Worm (Caenorhabditis elegans) whole organism, L4 larva: Measurements from ENCODE around the gene lbp-4.
A peak's percentile ranks its signal among the peaks of the same experiment; 100 is the strongest.

Experiments used
- F10B5.3 ChIP-seq: sonication (generic microtip); optimal IDR thresholded peaks from 2 replicates; lab custom pipeline; 2016; ENCODE audit warnings: mild to moderate bottlenecking, missing genetic modification characterization, missing compliant biosample characterization
- F26F4.8 ChIP-seq: fragments of 200-800 bp; sonication (Bioruptor generic); conservative IDR thresholded peaks from 2 replicates; pipeline ENCODE4 v1.3.6; 2022; ENCODE audit warnings: missing genetic modification characterization, missing compliant biosample characterization
- F37D6.2 ChIP-seq: sonication (generic microtip); optimal IDR thresholded peaks from 2 replicates; lab custom pipeline; 2016; ENCODE audit warnings: mild to moderate bottlenecking, missing genetic modification characterization, missing compliant biosample characterization
- F49E8.2 ChIP-seq: sonication (generic microtip); optimal IDR thresholded peaks from 2 replicates; lab custom pipeline; 2016; ENCODE audit warnings: missing compliant biosample characterization, mild to moderate bottlenecking, missing genetic modification characterization, borderline replicate concordance
- T20F7.1 ChIP-seq: fragments of 200-800 bp; sonication (Bioruptor generic); optimal IDR thresholded peaks from 2 replicates; lab custom pipeline; 2018; ENCODE audit warnings: mild to moderate bottlenecking, missing genetic modification characterization, missing compliant biosample characterization
- T26A8.4 ChIP-seq: fragments of 200-800 bp; sonication (Bioruptor generic); IDR thresholded peaks from 2 replicates; pipeline ENCODE4 v1.3.6; 2022; ENCODE audit warnings: missing genetic modification characterization, missing compliant biosample characterization
- Y105C5A.15 ChIP-seq: fragments of 200-800 bp; sonication (Bioruptor generic); IDR thresholded peaks from 2 replicates; pipeline ENCODE4 v1.3.6; 2022; ENCODE audit warnings: missing genetic modification characterization, missing compliant biosample characterization
- Y48G9A.11 ChIP-seq: fragments of 200-800 bp; sonication (Bioruptor generic); IDR thresholded peaks from 2 replicates; pipeline ENCODE4 v1.3.6; 2022; ENCODE audit warnings: missing genetic modification reagents, missing genetic modification characterization, missing compliant biosample characterization
- Y75B8A.6 ChIP-seq: fragments of 200-800 bp; sonication (Bioruptor generic); IDR thresholded peaks from 2 replicates; pipeline ENCODE4 v1.3.6; 2022; ENCODE audit warnings: missing genetic modification reagents, missing genetic modification characterization, missing compliant biosample characterization
- ZK337.2 ChIP-seq: fragments of 200-800 bp; sonication (Bioruptor generic); IDR thresholded peaks from 2 replicates; pipeline ENCODE4 v1.3.6; 2022; ENCODE audit warnings: missing genetic modification reagents, missing genetic modification characterization, missing compliant biosample characterization
- ceh-20 ChIP-seq: fragments of 200-800 bp; sonication (Bioruptor generic); IDR thresholded peaks from 2 replicates; pipeline ENCODE4 v1.3.6; 2022; ENCODE audit warnings: missing genetic modification reagents, missing genetic modification characterization, missing compliant biosample characterization
- ceh-82 ChIP-seq: sonication (generic microtip); optimal IDR thresholded peaks from 2 replicates; lab custom pipeline; 2017; ENCODE audit warnings: missing biosample characterization, missing genetic modification characterization
- daf-16 ChIP-seq, 3 experiments: sonication (generic microtip); optimal IDR thresholded peaks; 2 replicates each; lab custom pipeline; 2016 to 2017; ENCODE audit warnings: missing genetic modification characterization in 3 of 3, missing genetic modification reagents in 3 of 3, mild to moderate bottlenecking in 2 of 3, missing compliant biosample characterization in 2 of 3, missing biosample characterization in 1 of 3, moderate library complexity in 1 of 3
- daf-19 ChIP-seq: fragments of 200-800 bp; sonication (Bioruptor generic); conservative IDR thresholded peaks from 2 replicates; pipeline ENCODE4 v1.3.6; 2022; ENCODE audit warnings: missing genetic modification characterization, missing compliant biosample characterization
- dmd-6 ChIP-seq: fragments of 200-800 bp; sonication (Bioruptor generic); IDR thresholded peaks from 2 replicates; pipeline ENCODE4 v1.3.6; 2022; ENCODE audit warnings: missing genetic modification reagents, missing genetic modification characterization, missing compliant biosample characterization
- dmd-8 ChIP-seq: fragments of 200-800 bp; sonication (Bioruptor generic); IDR thresholded peaks from 2 replicates; pipeline ENCODE4 v1.3.6; 2022; ENCODE audit warnings: missing genetic modification characterization, missing compliant biosample characterization
- dmd-9 ChIP-seq: fragments of 200-800 bp; sonication (Bioruptor generic); IDR thresholded peaks from 2 replicates; pipeline ENCODE4 v1.3.6; 2022; ENCODE audit warnings: missing genetic modification reagents, missing genetic modification characterization, missing compliant biosample characterization
- dpl-1 ChIP-seq: fragments of 150-350 bp; optimal IDR thresholded peaks from 2 replicates; lab custom pipeline; 2014; ENCODE audit warnings: missing biosample characterization, missing genetic modification reagents, missing genetic modification characterization
- egl-27 ChIP-seq: sonication (generic microtip); optimal IDR thresholded peaks from 3 replicates; lab custom pipeline; 2017; ENCODE audit warnings: missing biosample characterization, missing genetic modification reagents, missing genetic modification characterization
- egl-43 ChIP-seq: fragments of 200-800 bp; sonication (Bioruptor generic); IDR thresholded peaks from 2 replicates; pipeline ENCODE4 v1.3.6; 2022; ENCODE audit warnings: missing genetic modification reagents, missing genetic modification characterization, missing compliant biosample characterization
- fos-1 ChIP-seq: fragments of 150-350 bp; optimal IDR thresholded peaks from 2 replicates; lab custom pipeline; 2014; ENCODE audit warnings: missing biosample characterization, missing genetic modification characterization
- hlh-11 ChIP-seq: fragments of 200-800 bp; sonication (Bioruptor generic); optimal IDR thresholded peaks from 2 replicates; lab custom pipeline; 2018; ENCODE audit warnings: mild to moderate bottlenecking, missing genetic modification characterization, missing compliant biosample characterization
- jun-1 ChIP-seq: fragments of 150-350 bp; optimal IDR thresholded peaks from 2 replicates; lab custom pipeline; 2014; ENCODE audit warnings: missing biosample characterization, missing genetic modification reagents, missing genetic modification characterization
- lin-13 ChIP-seq: fragments of 150-350 bp; optimal IDR thresholded peaks from 2 replicates; lab custom pipeline; 2014; ENCODE audit warnings: missing biosample characterization, missing genetic modification reagents, missing genetic modification characterization
- lin-15B ChIP-seq: fragments of 150-350 bp; sonication (generic microtip); optimal IDR thresholded peaks from 3 replicates; lab custom pipeline; 2014; ENCODE audit warnings: missing biosample characterization, missing genetic modification characterization
- madf-9 ChIP-seq: fragments of 200-800 bp; sonication (Bioruptor generic); conservative IDR thresholded peaks from 2 replicates; pipeline ENCODE4 v1.3.6; 2022; ENCODE audit warnings: missing genetic modification reagents, missing genetic modification characterization, missing compliant biosample characterization
- mdl-1 ChIP-seq, 2 experiments: fragments of 150-350 bp in 1 of 2; sonication (generic microtip) in 1 of 2; optimal IDR thresholded peaks; 2 replicates each; lab custom pipeline; 2014 to 2017; ENCODE audit warnings: missing biosample characterization in 2 of 2, missing genetic modification characterization in 2 of 2
- mdt-29 ChIP-seq: fragments of 200-800 bp; sonication (Bioruptor generic); IDR thresholded peaks from 2 replicates; pipeline ENCODE4 v1.3.6; 2022; ENCODE audit warnings: missing genetic modification reagents, missing genetic modification characterization, missing compliant biosample characterization
- mxl-3 ChIP-seq: fragments of 200-800 bp; sonication (Bioruptor generic); optimal IDR thresholded peaks from 2 replicates; lab custom pipeline; 2018; ENCODE audit warnings: mild to moderate bottlenecking, missing genetic modification characterization, missing compliant biosample characterization
- nhr-10 ChIP-seq: fragments of 150-350 bp; optimal IDR thresholded peaks from 2 replicates; lab custom pipeline; 2014; ENCODE audit warnings: missing biosample characterization, missing genetic modification characterization
- nhr-11 ChIP-seq: fragments of 150-350 bp; optimal IDR thresholded peaks from 2 replicates; lab custom pipeline; 2014; ENCODE audit warnings: missing biosample characterization, missing genetic modification characterization
- nhr-111 ChIP-seq: fragments of 200-800 bp; sonication (Bioruptor generic); optimal IDR thresholded peaks from 2 replicates; lab custom pipeline; 2018; ENCODE audit warnings: mild to moderate bottlenecking, missing genetic modification characterization, missing compliant biosample characterization
- nhr-237 ChIP-seq: sonication (generic microtip); optimal IDR thresholded peaks from 2 replicates; lab custom pipeline; 2017; ENCODE audit warnings: missing biosample characterization, missing genetic modification characterization
- nhr-25 ChIP-seq: sonication (generic microtip); optimal IDR thresholded peaks from 2 replicates; lab custom pipeline; 2017; ENCODE audit warnings: missing genetic modification characterization, mild to moderate bottlenecking, missing compliant biosample characterization, antibody characterized with exemption, moderate library complexity, borderline replicate concordance; ENCODE audit not compliant: insufficient read depth
- nhr-28 ChIP-seq: fragments of 150-350 bp; optimal IDR thresholded peaks from 2 replicates; lab custom pipeline; 2014; ENCODE audit warnings: missing biosample characterization, missing genetic modification characterization
- nhr-42 ChIP-seq: fragments of 200-800 bp; sonication (Bioruptor generic); IDR thresholded peaks from 2 replicates; pipeline ENCODE4 v1.3.6; 2022; ENCODE audit warnings: missing genetic modification characterization, missing compliant biosample characterization
- nhr-6 ChIP-seq: fragments of 150-350 bp; optimal IDR thresholded peaks from 2 replicates; lab custom pipeline; 2014; ENCODE audit warnings: missing biosample characterization, missing genetic modification characterization
- nhr-77 ChIP-seq: fragments of 150-350 bp; optimal IDR thresholded peaks from 2 replicates; lab custom pipeline; 2014; ENCODE audit warnings: missing biosample characterization, missing genetic modification characterization
- php-3 ChIP-seq: fragments of 200-800 bp; sonication (Bioruptor generic); IDR thresholded peaks from 2 replicates; pipeline ENCODE4 v1.3.6; 2022; ENCODE audit warnings: missing genetic modification reagents, missing genetic modification characterization, missing compliant biosample characterization
- sdz-12 ChIP-seq: fragments of 200-800 bp; sonication (Bioruptor generic); optimal IDR thresholded peaks from 2 replicates; lab custom pipeline; 2018; ENCODE audit warnings: mild to moderate bottlenecking, missing genetic modification characterization, missing compliant biosample characterization
- set-16 ChIP-seq: fragments of 200-800 bp; sonication (Bioruptor generic); IDR thresholded peaks from 2 replicates; pipeline ENCODE4 v1.3.6; 2022; ENCODE audit warnings: missing genetic modification reagents, missing genetic modification characterization, missing compliant biosample characterization
- snpc-1.2 ChIP-seq: fragments of 200-800 bp; sonication (Bioruptor generic); IDR thresholded peaks from 2 replicates; pipeline ENCODE4 v1.3.6; 2022; ENCODE audit warnings: missing genetic modification reagents, missing genetic modification characterization, missing compliant biosample characterization
- spr-1 ChIP-seq: sonication (generic microtip); optimal IDR thresholded peaks from 2 replicates; lab custom pipeline; 2016; ENCODE audit warnings: mild to moderate bottlenecking, missing genetic modification characterization, missing compliant biosample characterization
- tag-97 ChIP-seq: fragments of 200-800 bp; sonication (Bioruptor generic); IDR thresholded peaks from 2 replicates; pipeline ENCODE4 v1.3.6; 2022; ENCODE audit warnings: missing genetic modification characterization, missing compliant biosample characterization
- tra-1 ChIP-seq: fragments of 200-800 bp; sonication (Bioruptor generic); IDR thresholded peaks from 2 replicates; pipeline ENCODE4 v1.3.6; 2022; ENCODE audit warnings: missing genetic modification reagents, missing genetic modification characterization, missing compliant biosample characterization
- unc-39 ChIP-seq: sonication (generic microtip); optimal IDR thresholded peaks from 2 replicates; lab custom pipeline; 2017; ENCODE audit warnings: missing biosample characterization, missing genetic modification characterization
- zfp-3 ChIP-seq: fragments of 200-800 bp; sonication (Bioruptor generic); conservative IDR thresholded peaks from 2 replicates; pipeline ENCODE4 v1.3.6; 2022; ENCODE audit warnings: missing genetic modification reagents, missing genetic modification characterization, missing compliant biosample characterization
- zip-11 ChIP-seq: fragments of 200-800 bp; sonication (Bioruptor generic); IDR thresholded peaks from 2 replicates; pipeline ENCODE4 v1.3.6; 2022; ENCODE audit warnings: missing genetic modification characterization, missing compliant biosample characterization
- zip-2 ChIP-seq: fragments of 150-350 bp; optimal IDR thresholded peaks from 2 replicates; lab custom pipeline; 2014; ENCODE audit warnings: missing biosample characterization, missing genetic modification characterization
- ztf-7 ChIP-seq: fragments of 150-350 bp; optimal IDR thresholded peaks from 2 replicates; lab custom pipeline; 2014; ENCODE audit warnings: missing biosample characterization, missing genetic modification characterization

lbp-4 gene

DNA sequence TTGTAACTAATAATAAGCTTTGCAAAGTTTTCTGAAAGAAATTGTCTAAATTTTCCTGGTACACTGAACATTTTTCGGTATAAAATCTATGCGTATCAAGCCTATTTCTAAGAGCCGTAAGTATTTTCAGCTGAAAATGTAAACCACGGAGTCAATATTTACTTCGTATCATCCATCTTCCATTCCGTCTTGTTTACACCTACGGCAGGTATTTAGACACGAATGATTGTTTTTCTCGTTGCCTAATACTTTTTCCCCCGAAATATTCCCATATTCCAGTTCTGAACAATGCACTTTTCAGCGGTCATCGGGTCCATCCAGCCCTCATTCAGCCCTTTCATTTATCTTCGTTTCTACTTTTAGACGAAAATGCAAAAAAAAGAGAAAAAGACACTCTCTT lies 27.3 kb downstream of the lbp-4 start:
- no peak for TF ChIP-seq ceh-82
- TF ChIP-seq egl-43 (GFP tag; lab: Robert Waterston, UW): no peak
- no peak for TF ChIP-seq Y48G9A.11 (GFP tag; lab: Robert Waterston, UW)
- no peak for TF ChIP-seq daf-16 (GFP tag; optimal IDR thresholded peaks at IDR 0.05; lab: Kevin White, UChicago)
- TF ChIP-seq daf-16 (tag; optimal IDR thresholded peaks at IDR 0.05; lab: Kevin White, UChicago): peak; percentile 74
- no peak for TF ChIP-seq madf-9
- no peak for TF ChIP-seq nhr-28 (tag; lab: Kevin White, UChicago)
- TF ChIP-seq T20F7.1 (GFP tag; lab: Kevin White, UChicago): no peak
- no peak for TF ChIP-seq sdz-12 (GFP tag; lab: Kevin White, UChicago)

DNA sequence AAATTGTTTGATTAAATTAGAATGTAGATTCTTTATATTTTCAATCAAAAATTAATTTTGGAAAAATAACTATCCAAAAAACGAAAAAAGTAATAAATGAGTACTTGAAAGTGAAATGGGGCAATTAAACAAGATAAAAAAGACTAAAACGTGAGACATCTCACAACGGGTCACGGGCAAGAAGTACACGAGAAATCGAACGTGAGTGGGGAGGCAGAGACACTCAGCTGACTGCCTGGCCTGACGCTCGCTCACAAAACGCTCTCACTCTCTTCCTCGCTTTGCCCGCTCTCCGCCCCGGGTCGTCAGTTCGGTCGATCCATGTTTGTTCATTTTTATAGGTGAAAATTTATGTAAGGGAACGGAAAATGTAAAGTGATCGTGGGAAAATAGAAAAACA lies 27.9 kb downstream of the lbp-4 start:
- TF ChIP-seq zip-2: no peak
- no peak for TF ChIP-seq dpl-1 (GFP tag; lab: Kevin White, UChicago)
- peak in 1 of 2 experiments; percentile 72 for TF ChIP-seq mdl-1 (tag; optimal IDR thresholded peaks at IDR 0.05; lab: Kevin White, UChicago)
- no peak for TF ChIP-seq dmd-9
- TF ChIP-seq F26F4.8 (GFP tag; lab: Robert Waterston, UW): no peak
- TF ChIP-seq mxl-3: peak; percentile 74
- no peak for TF ChIP-seq nhr-237
- TF ChIP-seq php-3: peak; percentile 54; the same call in 1 of the 2 replicates
- TF ChIP-seq nhr-6 (tag; lab: Kevin White, UChicago): no peak
- TF ChIP-seq F37D6.2 (tag; lab: Kevin White, UChicago): no peak
- peak; percentile 42; the same call in 1 of the 2 replicates for TF ChIP-seq ceh-20 (GFP tag; lab: Robert Waterston, UW)
- TF ChIP-seq mdt-29 (GFP tag; lab: Robert Waterston, UW): no peak
- no peak for TF ChIP-seq daf-19 (GFP tag; lab: Robert Waterston, UW)
- peak; percentile 30 for TF ChIP-seq ztf-7 (tag; lab: Kevin White, UChicago)
- no peak for TF ChIP-seq tra-1 (GFP tag; lab: Robert Waterston, UW)
- no peak for TF ChIP-seq ceh-82
- TF ChIP-seq Y105C5A.15 (GFP tag; lab: Robert Waterston, UW): no peak
- TF ChIP-seq sdz-12 (GFP tag; lab: Kevin White, UChicago): no peak
- TF ChIP-seq dmd-8 (GFP tag; lab: Robert Waterston, UW): no peak
- TF ChIP-seq egl-43 (GFP tag; lab: Robert Waterston, UW): no peak
- TF ChIP-seq ZK337.2 (GFP tag; lab: Robert Waterston, UW): no peak
- TF ChIP-seq lin-15B: no peak
- no peak for TF ChIP-seq nhr-42 (GFP tag; lab: Robert Waterston, UW)
- no peak for TF ChIP-seq egl-27
- TF ChIP-seq hlh-11 (tag; lab: Kevin White, UChicago): peak; percentile 86
- peak; percentile 29 for TF ChIP-seq nhr-77 (tag; lab: Kevin White, UChicago)
- no peak for TF ChIP-seq zip-11 (GFP tag; lab: Robert Waterston, UW)
- TF ChIP-seq snpc-1.2: no peak
- no peak for TF ChIP-seq T26A8.4
- TF ChIP-seq F49E8.2 (tag; lab: Kevin White, UChicago): no peak
- no peak for TF ChIP-seq lin-13
- no peak for TF ChIP-seq daf-16 (GFP tag; optimal IDR thresholded peaks at IDR 0.05; lab: Kevin White, UChicago)
- peak; percentile 32 for TF ChIP-seq daf-16 (tag; optimal IDR thresholded peaks at IDR 0.05; lab: Kevin White, UChicago)
- no peak for TF ChIP-seq nhr-10
- TF ChIP-seq nhr-25: no peak
- TF ChIP-seq jun-1 (tag; lab: Kevin White, UChicago): no peak
- no peak for TF ChIP-seq nhr-111
- TF ChIP-seq fos-1: no peak
- no peak for TF ChIP-seq unc-39 (tag; lab: Kevin White, UChicago)
- TF ChIP-seq zfp-3: no peak
- TF ChIP-seq F10B5.3 (tag; lab: Kevin White, UChicago): no peak
- no peak for TF ChIP-seq Y75B8A.6 (GFP tag; lab: Robert Waterston, UW)
- peak; percentile 69 for TF ChIP-seq set-16 (GFP tag; lab: Robert Waterston, UW)
- TF ChIP-seq spr-1 (tag; lab: Kevin White, UChicago): no peak
- no peak for TF ChIP-seq tag-97 (GFP tag; lab: Robert Waterston, UW)
- TF ChIP-seq dmd-6 (GFP tag; lab: Robert Waterston, UW): peak; percentile 42
- no peak for TF ChIP-seq nhr-11 (tag; lab: Kevin White, UChicago)
